Worm (Caenorhabditis elegans) whole organism, L3 larva: ENCODE results near the gene cfim-2.
A peak's percentile ranks its signal among the peaks of the same experiment; 100 is the strongest.

Experiments used
- R02D3.7 ChIP-seq: fragments of 150-350 bp; optimal IDR thresholded peaks from 2 replicates; lab custom pipeline; 2014; ENCODE audit warnings: missing biosample characterization, missing genetic modification characterization
- ZK546.5 ChIP-seq: sonication (generic microtip); optimal IDR thresholded peaks from 2 replicates; lab custom pipeline; 2017; ENCODE audit warnings: missing biosample characterization, missing genetic modification characterization
- aly-2 ChIP-seq: fragments of 150-350 bp; optimal IDR thresholded peaks from 2 replicates; lab custom pipeline; 2014; ENCODE audit warnings: missing biosample characterization, missing genetic modification characterization
- ama-1 ChIP-seq: fragments of 150-350 bp; optimal IDR thresholded peaks from 2 replicates; lab custom pipeline; 2018
- ceh-16 ChIP-seq: sonication (generic microtip); optimal IDR thresholded peaks from 2 replicates; lab custom pipeline; 2017; ENCODE audit warnings: missing biosample characterization, missing genetic modification characterization
- ceh-28 ChIP-seq: fragments of 150-350 bp; optimal IDR thresholded peaks from 2 replicates; lab custom pipeline; 2014; ENCODE audit warnings: missing biosample characterization, missing genetic modification reagents, missing genetic modification characterization
- ceh-82 ChIP-seq: fragments of 150-350 bp; optimal IDR thresholded peaks from 2 replicates; lab custom pipeline; 2014; ENCODE audit warnings: missing biosample characterization, missing genetic modification characterization
- ceh-9 ChIP-seq: sonication (generic microtip); optimal IDR thresholded peaks from 2 replicates; lab custom pipeline; 2018; ENCODE audit warnings: missing biosample characterization, missing genetic modification characterization
- daf-12 ChIP-seq: fragments of 150-350 bp; optimal IDR thresholded peaks from 2 replicates; lab custom pipeline; 2014; ENCODE audit warnings: missing biosample characterization, missing genetic modification reagents, missing genetic modification characterization
- egl-27 ChIP-seq: sonication (generic microtip); optimal IDR thresholded peaks from 4 replicates; lab custom pipeline; 2017; ENCODE audit warnings: missing biosample characterization, missing genetic modification reagents, missing genetic modification characterization
- egl-5 ChIP-seq: fragments of 150-350 bp; optimal IDR thresholded peaks from 2 replicates; lab custom pipeline; 2017; ENCODE audit warnings: missing biosample characterization, missing genetic modification reagents, missing genetic modification characterization, inconsistent platforms
- elt-1 ChIP-seq: fragments of 150-350 bp; optimal IDR thresholded peaks from 2 replicates; lab custom pipeline; 2014; ENCODE audit warnings: missing biosample characterization, missing genetic modification characterization
- elt-2 ChIP-seq: sonication (generic microtip); optimal IDR thresholded peaks from 2 replicates; lab custom pipeline; 2016; ENCODE audit warnings: missing genetic modification reagents, mild to moderate bottlenecking, missing genetic modification characterization, missing compliant biosample characterization
- eor-1 ChIP-seq, 2 experiments: fragments of 150-350 bp; optimal IDR thresholded peaks; 2 replicates each; lab custom pipeline; 2014 to 2018; ENCODE audit warnings: missing biosample characterization in 2 of 2, missing genetic modification characterization in 2 of 2
- fkh-2 ChIP-seq: fragments of 150-350 bp; optimal IDR thresholded peaks from 2 replicates; lab custom pipeline; 2014; ENCODE audit warnings: missing biosample characterization, missing genetic modification reagents, missing genetic modification characterization
- fos-1 ChIP-seq: fragments of 150-350 bp; optimal IDR thresholded peaks from 2 replicates; lab custom pipeline; 2014; ENCODE audit warnings: missing biosample characterization, missing genetic modification characterization
- hmg-11 ChIP-seq: sonication (generic microtip); optimal IDR thresholded peaks from 2 replicates; lab custom pipeline; 2016; ENCODE audit warnings: missing genetic modification characterization, missing compliant biosample characterization
- jun-1 ChIP-seq: fragments of 150-350 bp; optimal IDR thresholded peaks from 2 replicates; lab custom pipeline; 2014; ENCODE audit warnings: missing biosample characterization, missing genetic modification reagents, missing genetic modification characterization
- lin-15B ChIP-seq: fragments of 150-350 bp; optimal IDR thresholded peaks from 2 replicates; lab custom pipeline; 2014; ENCODE audit warnings: missing biosample characterization, missing genetic modification characterization
- lin-39 ChIP-seq: fragments of 150-350 bp; optimal IDR thresholded peaks from 2 replicates; lab custom pipeline; 2018; ENCODE audit warnings: missing biosample characterization, missing genetic modification reagents, missing genetic modification characterization
- lsy-12 ChIP-seq: sonication (generic microtip); optimal IDR thresholded peaks from 2 replicates; lab custom pipeline; 2016; ENCODE audit warnings: mild to moderate bottlenecking, missing genetic modification characterization, missing compliant biosample characterization
- mdl-1 ChIP-seq: fragments of 150-350 bp; optimal IDR thresholded peaks from 2 replicates; lab custom pipeline; 2014; ENCODE audit warnings: missing biosample characterization, missing genetic modification characterization
- mml-1 ChIP-seq: fragments of 150-350 bp; sonication (generic microtip); optimal IDR thresholded peaks from 3 replicates; lab custom pipeline; 2014; ENCODE audit warnings: missing biosample characterization, missing genetic modification characterization
- nfya-1 ChIP-seq: sonication (generic microtip); optimal IDR thresholded peaks from 2 replicates; lab custom pipeline; 2017; ENCODE audit warnings: missing genetic modification characterization, mild to moderate bottlenecking, missing compliant biosample characterization, antibody characterized with exemption, moderate library complexity; ENCODE audit not compliant: insufficient read depth
- nhr-11 ChIP-seq: fragments of 150-350 bp; optimal IDR thresholded peaks from 2 replicates; lab custom pipeline; 2014; ENCODE audit warnings: missing biosample characterization, missing genetic modification characterization
- nhr-12 ChIP-seq: fragments of 150-350 bp; optimal IDR thresholded peaks from 2 replicates; lab custom pipeline; 2014; ENCODE audit warnings: missing biosample characterization, missing genetic modification characterization
- nhr-23 ChIP-seq: fragments of 150-350 bp; optimal IDR thresholded peaks from 2 replicates; lab custom pipeline; 2014; ENCODE audit warnings: missing biosample characterization, missing genetic modification reagents, missing genetic modification characterization
- nhr-237 ChIP-seq: fragments of 150-350 bp; optimal IDR thresholded peaks from 2 replicates; lab custom pipeline; 2014; ENCODE audit warnings: missing biosample characterization, missing genetic modification characterization
- nhr-25 ChIP-seq: sonication (generic microtip); optimal IDR thresholded peaks from 2 replicates; lab custom pipeline; 2017; ENCODE audit warnings: missing biosample characterization, missing genetic modification characterization
- nhr-28 ChIP-seq: fragments of 150-350 bp; optimal IDR thresholded peaks from 2 replicates; lab custom pipeline; 2014; ENCODE audit warnings: missing biosample characterization, missing genetic modification characterization
- nhr-43 ChIP-seq: sonication (generic microtip); optimal IDR thresholded peaks from 2 replicates; lab custom pipeline; 2016; ENCODE audit warnings: mild to moderate bottlenecking, missing genetic modification characterization, missing compliant biosample characterization; ENCODE audit not compliant: poor library complexity, severe bottlenecking
- nhr-67 ChIP-seq: fragments of 150-350 bp; optimal IDR thresholded peaks from 2 replicates; lab custom pipeline; 2014; ENCODE audit warnings: missing biosample characterization, missing genetic modification characterization
- nhr-76 ChIP-seq: fragments of 150-350 bp; sonication (generic microtip); optimal IDR thresholded peaks from 5 replicates; lab custom pipeline; 2014; ENCODE audit warnings: missing biosample characterization, missing genetic modification characterization
- nhr-77 ChIP-seq: fragments of 150-350 bp; optimal IDR thresholded peaks from 2 replicates; lab custom pipeline; 2014; ENCODE audit warnings: missing biosample characterization, missing genetic modification characterization
- pha-4 ChIP-seq: fragments of 150-350 bp; optimal IDR thresholded peaks from 2 replicates; lab custom pipeline; 2014; ENCODE audit warnings: missing biosample characterization, missing genetic modification reagents, missing genetic modification characterization
- pqm-1 ChIP-seq: fragments of 150-350 bp; optimal IDR thresholded peaks from 2 replicates; lab custom pipeline; 2017; ENCODE audit warnings: missing biosample characterization, missing genetic modification characterization, inconsistent platforms
- sea-2 ChIP-seq: fragments of 150-350 bp; sonication (generic microtip); optimal IDR thresholded peaks from 4 replicates; lab custom pipeline; 2014; ENCODE audit warnings: missing biosample characterization, missing genetic modification reagents, missing genetic modification characterization
- skn-1 ChIP-seq: fragments of 150-350 bp; optimal IDR thresholded peaks from 2 replicates; lab custom pipeline; 2014; ENCODE audit warnings: missing biosample characterization, missing genetic modification characterization
- snpc-4 ChIP-seq: fragments of 150-350 bp; optimal IDR thresholded peaks from 2 replicates; lab custom pipeline; 2014; ENCODE audit warnings: missing biosample characterization, missing genetic modification characterization
- tbx-2 ChIP-seq: sonication (generic microtip); optimal IDR thresholded peaks from 2 replicates; lab custom pipeline; 2016; ENCODE audit warnings: mild to moderate bottlenecking, missing genetic modification characterization, missing compliant biosample characterization
- unc-39 ChIP-seq: sonication (generic microtip); optimal IDR thresholded peaks from 4 replicates; lab custom pipeline; 2017; ENCODE audit warnings: missing biosample characterization, missing genetic modification characterization
- unc-62 ChIP-seq: fragments of 150-350 bp; sonication (generic microtip); optimal IDR thresholded peaks from 4 replicates; lab custom pipeline; 2014; ENCODE audit warnings: missing biosample characterization, missing genetic modification reagents, missing genetic modification characterization
- zag-1 ChIP-seq: fragments of 150-350 bp; optimal IDR thresholded peaks from 2 replicates; lab custom pipeline; 2014; ENCODE audit warnings: missing biosample characterization, missing genetic modification characterization
- ztf-11 ChIP-seq: fragments of 150-350 bp; optimal IDR thresholded peaks from 2 replicates; lab custom pipeline; 2014; ENCODE audit warnings: missing biosample characterization, missing genetic modification characterization
- ztf-4 ChIP-seq: fragments of 150-350 bp; optimal IDR thresholded peaks from 2 replicates; lab custom pipeline; 2014; ENCODE audit warnings: missing biosample characterization, missing genetic modification characterization

Gene cfim-2

DNA sequence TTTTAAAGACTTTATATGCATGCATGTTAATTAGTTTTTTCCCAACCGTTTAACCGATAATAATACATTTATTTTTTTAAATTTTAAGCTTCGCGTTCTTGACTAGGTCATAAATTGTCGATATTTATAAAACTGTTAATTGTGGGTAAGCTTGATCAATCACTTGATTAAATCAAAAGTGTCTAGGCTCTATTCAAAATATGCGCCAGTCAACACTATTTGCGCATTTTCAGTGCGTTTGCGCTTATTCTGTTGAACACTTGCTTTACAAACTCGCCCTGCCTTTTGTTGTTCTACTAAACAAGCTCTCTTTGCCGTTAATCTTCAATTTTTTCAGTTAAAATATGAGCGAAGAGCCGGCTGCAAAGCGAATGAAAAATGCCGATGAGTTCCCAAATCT is 35.0 kb upstream of the cfim-2 start, which contains the start of gene spr-2:
TSS of gene spr-2 (plus strand) at position 332 of the 400 bp plus-strand sequence.
- TF ChIP-seq nhr-23 (peak; percentile 80), lsy-12 (tag; lab: Kevin White, UChicago) (no peak), unc-39 (no peak), ztf-11 (tag; lab: Kevin White, UChicago) (no peak), lin-15B (tag; lab: Kevin White, UChicago) (peak; percentile 65), hmg-11 (tag; lab: Kevin White, UChicago) (peak; percentile 60), unc-62 (GFP tag; lab: Kevin White, UChicago) (no peak), nhr-43 (tag; lab: Kevin White, UChicago) (peak; percentile 63), eor-1 (tag; optimal IDR thresholded peaks at IDR 0.05; lab: Kevin White, UChicago) (no peak), lin-39 (tag; lab: Kevin White, UChicago) (peak; percentile 13), elt-2 (tag; lab: Kevin White, UChicago) (peak; percentile 36), pha-4 (peak; percentile 88), snpc-4 (peak; percentile 85), nhr-11 (no peak), skn-1 (tag; lab: Kevin White, UChicago) (no peak), nfya-1 (tag; lab: Kevin White, UChicago) (peak; percentile 68), mdl-1 (tag; lab: Kevin White, UChicago) (no peak), tbx-2 (tag; lab: Kevin White, UChicago) (peak; percentile 18), fkh-2 (tag; lab: Kevin White, UChicago) (no peak), jun-1 (peak; percentile 19), daf-12 (tag; lab: Kevin White, UChicago) (no peak), nhr-76 (no peak), nhr-25 (tag; lab: Kevin White, UChicago) (peak; percentile 34), elt-1 (tag; lab: Kevin White, UChicago) (peak; percentile 32), nhr-28 (tag; lab: Kevin White, UChicago) (no peak), fos-1 (tag; lab: Kevin White, UChicago) (no peak), zag-1 (no peak), ceh-9 (tag; lab: Kevin White, UChicago) (no peak)

DNA sequence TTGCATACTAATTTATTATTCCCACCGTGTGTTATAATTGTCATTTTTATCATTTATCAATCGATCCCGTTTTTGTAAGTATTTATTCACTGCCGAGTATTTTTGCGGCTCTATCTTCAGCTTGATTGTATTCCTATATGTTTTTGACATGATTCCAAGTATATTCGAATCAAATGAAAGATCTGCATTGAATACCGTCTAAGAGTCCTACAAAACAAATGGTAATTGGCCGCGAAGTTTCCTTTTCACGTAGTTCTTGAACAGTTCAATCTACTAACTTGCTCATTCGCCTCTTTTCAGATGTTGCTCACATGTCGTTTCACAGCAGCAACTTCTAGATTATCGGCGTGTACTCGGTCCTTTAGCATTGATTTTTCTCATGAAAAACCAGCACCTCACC is 33.6 kb upstream of the cfim-2 start, which contains the start of gene C27B7.2:
TSS of gene C27B7.2 (plus strand) at position 301 of the 400 bp plus-strand sequence.
- TF ChIP-seq nhr-25 (tag; lab: Kevin White, UChicago) (no peak), skn-1 (tag; lab: Kevin White, UChicago) (no peak), nhr-237 (tag; lab: Kevin White, UChicago) (no peak), ztf-4 (tag; lab: Kevin White, UChicago) (no peak), R02D3.7 (no peak), nhr-43 (tag; lab: Kevin White, UChicago) (no peak), ceh-16 (no peak), ama-1 (lab: Kevin White, UChicago) (peak; percentile 54)

ce11 chrIV:8893746-8894145 is 32.4 kb upstream of the cfim-2 start, which contains the start of gene rad-54.L2:
Gene rad-54.L2, plus strand, starts transcription at chrIV:8894077.
- no peak for TF ChIP-seq unc-62 (GFP tag; lab: Kevin White, UChicago)
- TF ChIP-seq ceh-9 (tag; lab: Kevin White, UChicago) = no peak
- peak; percentile 22 for TF ChIP-seq hmg-11 (tag; lab: Kevin White, UChicago)
- peak; percentile 26 for TF ChIP-seq jun-1
- peak; percentile 60 for TF ChIP-seq elt-2 (tag; lab: Kevin White, UChicago)
- no peak for TF ChIP-seq mml-1 (tag; lab: Kevin White, UChicago)
- TF ChIP-seq nhr-23 = peak; percentile 18
- TF ChIP-seq zag-1 = no peak
- no peak for TF ChIP-seq eor-1 (tag; optimal IDR thresholded peaks at IDR 0.05; lab: Kevin White, UChicago)
- TF ChIP-seq nhr-77 (tag; lab: Kevin White, UChicago) = no peak
- peak; percentile 28 for TF ChIP-seq lin-39 (tag; lab: Kevin White, UChicago)
- TF ChIP-seq egl-27 (tag; lab: Kevin White, UChicago) = no peak
- peak; percentile 72 for TF ChIP-seq lin-15B (tag; lab: Kevin White, UChicago)
- no peak for TF ChIP-seq aly-2 (tag; lab: Kevin White, UChicago)
- TF ChIP-seq nhr-76 = no peak
- peak; percentile 6 for TF ChIP-seq nhr-11
- no peak for TF ChIP-seq ceh-82
- TF ChIP-seq unc-39 = no peak
- peak; percentile 20 for TF ChIP-seq ama-1 (lab: Kevin White, UChicago)
- TF ChIP-seq ceh-28 (tag; lab: Kevin White, UChicago) = peak; percentile 54
- no peak for TF ChIP-seq nhr-12
- peak; percentile 57 for TF ChIP-seq ztf-4 (tag; lab: Kevin White, UChicago)
- peak; percentile 71 for TF ChIP-seq nhr-25 (tag; lab: Kevin White, UChicago)
- TF ChIP-seq nhr-237 (tag; lab: Kevin White, UChicago) = no peak
- TF ChIP-seq pqm-1 = peak; percentile 46
- no peak for TF ChIP-seq nhr-67 (tag; lab: Kevin White, UChicago)
- TF ChIP-seq egl-5 = peak; percentile 69
- no peak for TF ChIP-seq elt-1 (tag; lab: Kevin White, UChicago)
- TF ChIP-seq skn-1 (tag; lab: Kevin White, UChicago) = no peak
- TF ChIP-seq pha-4 = peak; percentile 99
- no peak for TF ChIP-seq mdl-1 (tag; lab: Kevin White, UChicago)
- TF ChIP-seq ceh-16 = no peak
- no peak for TF ChIP-seq fkh-2 (tag; lab: Kevin White, UChicago)
- TF ChIP-seq sea-2 = no peak
- no peak for TF ChIP-seq ZK546.5 (tag; lab: Kevin White, UChicago)
- TF ChIP-seq nfya-1 (tag; lab: Kevin White, UChicago) = peak; percentile 74
- TF ChIP-seq, all 47 proteins: peak for 15
